Fruit fly (Drosophila melanogaster): Measurements from ENCODE around the gene CG31789.

Gene CG31789

DNA sequence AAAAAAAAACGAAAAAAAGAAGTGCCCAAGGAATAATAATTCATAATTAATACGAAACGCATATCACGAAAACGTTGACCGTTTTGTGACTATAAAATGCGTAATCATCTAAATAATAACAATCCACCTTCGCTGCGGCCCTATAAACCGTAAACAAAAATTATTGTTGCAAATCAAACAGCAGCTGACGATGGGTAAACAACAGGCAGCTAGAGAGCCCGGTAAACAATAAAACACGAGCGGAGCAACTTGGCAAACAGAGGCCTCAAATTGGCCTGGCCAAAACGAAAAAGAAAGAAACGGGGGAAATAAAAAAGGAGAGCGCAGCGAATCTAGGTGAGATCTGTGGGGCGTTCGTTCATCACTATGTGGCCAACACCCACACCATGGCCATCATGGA is 38.2 kb upstream of the CG31789 start (continued):
- TF ChIP-seq CG1024 (GFP tag; IDR thresholded peaks at IDR 0.05) (no peak), HHEX (GFP tag; optimal IDR thresholded peaks at IDR 0.05) (peak; percentile 1), CG2120 (GFP tag; optimal IDR thresholded peaks at IDR 0.05) (peak; percentile 74), Mrtf (GFP tag; IDR thresholded peaks at IDR 0.05) (no peak), Ada2b (GFP tag; IDR thresholded peaks at IDR 0.05) (no peak), CG11093 (GFP tag; IDR thresholded peaks at IDR 0.05) (no peak), CG33557 (GFP tag; optimal IDR thresholded peaks at IDR 0.05) (no peak), Doc3 (GFP tag; IDR thresholded peaks at IDR 0.05; ENCODE audit: partially characterized antibody) (no peak), yki (optimal IDR thresholded peaks at IDR 0.05) (no peak), hbn (GFP tag; IDR thresholded peaks at IDR 0.05; ENCODE audit: partially characterized antibody) (no peak), CHES-1-like (GFP tag; optimal IDR thresholded peaks at IDR 0.05) (peak; percentile 73), Ssrp (tag; optimal IDR thresholded peaks at IDR 0.05) (no peak), CG12104 (GFP tag; optimal IDR thresholded peaks at IDR 0.05) (no peak), CG9215 (GFP tag; IDR thresholded peaks at IDR 0.05) (no peak), CG18619 (GFP tag; optimal IDR thresholded peaks at IDR 0.05) (peak; percentile 64), CG8281 (tag; optimal IDR thresholded peaks at IDR 0.05) (no peak), row (GFP tag; IDR thresholded peaks at IDR 0.05) (no peak), CG12071 (GFP tag; optimal IDR thresholded peaks at IDR 0.05) (peak; percentile 62), CG1603 (tag; optimal IDR thresholded peaks at IDR 0.05) (peak; percentile 5), vnd (GFP tag; IDR thresholded peaks at IDR 0.05; ENCODE audit: partially characterized antibody) (no peak), Dip2 (GFP tag; IDR thresholded peaks at IDR 0.05) (no peak), sqz (GFP tag; optimal IDR thresholded peaks at IDR 0.05) (no peak), stc (GFP tag; IDR thresholded peaks at IDR 0.05) (peak; percentile 28; the same call in 1 of the 2 replicates), dmrt99B (tag; optimal IDR thresholded peaks at IDR 0.05) (peak; percentile 34), Fer1 (GFP tag; optimal IDR thresholded peaks at IDR 0.05) (peak; percentile 66), Bdp1 (GFP tag; optimal IDR thresholded peaks at IDR 0.05) (peak; percentile 8), Six4 (GFP tag; optimal IDR thresholded peaks at IDR 0.05) (no peak), crc (GFP tag; optimal IDR thresholded peaks at IDR 0.05) (peak; percentile 18), HLH54F (GFP tag; optimal IDR thresholded peaks at IDR 0.05) (peak; percentile 42), CG8478 (optimal IDR thresholded peaks at IDR 0.05) (no peak), CG17568 (GFP tag; optimal IDR thresholded peaks at IDR 0.05) (peak; percentile 68), Fer3 (tag; optimal IDR thresholded peaks at IDR 0.05) (peak; percentile 41), CG3838 (GFP tag; optimal IDR thresholded peaks at IDR 0.05) (no peak), abd-A (tag; optimal IDR thresholded peaks at IDR 0.05) (no peak), gsb-n (tag; optimal IDR thresholded peaks at IDR 0.05) (no peak), D19A (tag; optimal IDR thresholded peaks at IDR 0.05) (no peak), CG14965 (GFP tag; optimal IDR thresholded peaks at IDR 0.05; ENCODE audit: borderline replicate concordance) (peak; percentile 19), Dad (GFP tag; optimal IDR thresholded peaks at IDR 0.05) (peak; percentile 44), sisA (GFP tag; IDR thresholded peaks at IDR 0.05) (no peak), Nf-YB (GFP tag; optimal IDR thresholded peaks at IDR 0.05) (no peak), CG17361 (GFP tag; IDR thresholded peaks at IDR 0.05) (no peak), CG10654 (GFP tag; optimal IDR thresholded peaks at IDR 0.05) (peak; percentile 12), otp (GFP tag; IDR thresholded peaks at IDR 0.05) (0 out of 3 replicates have a peak, but pooled peaks have one; percentile 38), Dll (GFP tag; IDR thresholded peaks at IDR 0.05; ENCODE audit: partially characterized antibody) (no peak), sr (GFP tag; IDR thresholded peaks at IDR 0.05) (peak; percentile 71; the same call in 2 of the 3 replicates), Nf-YC (tag; optimal IDR thresholded peaks at IDR 0.05) (no peak), Hmx (GFP tag; optimal IDR thresholded peaks at IDR 0.05) (no peak), Mes4 (GFP tag; optimal IDR thresholded peaks at IDR 0.05) (no peak), CG4820 (GFP tag; optimal IDR thresholded peaks at IDR 0.05) (no peak), CG43689 (GFP tag; IDR thresholded peaks at IDR 0.05) (no peak), CG10959 (GFP tag; IDR thresholded peaks at IDR 0.05) (no peak), twi (tag; optimal IDR thresholded peaks at IDR 0.05) (no peak), sens-2 (GFP tag; IDR thresholded peaks at IDR 0.05) (no peak)
